Fruit fly (Drosophila melanogaster): ENCODE results near the gene Dd.
A peak's percentile ranks its signal among the peaks of the same experiment; 100 is the strongest.

Dd gene

DNA sequence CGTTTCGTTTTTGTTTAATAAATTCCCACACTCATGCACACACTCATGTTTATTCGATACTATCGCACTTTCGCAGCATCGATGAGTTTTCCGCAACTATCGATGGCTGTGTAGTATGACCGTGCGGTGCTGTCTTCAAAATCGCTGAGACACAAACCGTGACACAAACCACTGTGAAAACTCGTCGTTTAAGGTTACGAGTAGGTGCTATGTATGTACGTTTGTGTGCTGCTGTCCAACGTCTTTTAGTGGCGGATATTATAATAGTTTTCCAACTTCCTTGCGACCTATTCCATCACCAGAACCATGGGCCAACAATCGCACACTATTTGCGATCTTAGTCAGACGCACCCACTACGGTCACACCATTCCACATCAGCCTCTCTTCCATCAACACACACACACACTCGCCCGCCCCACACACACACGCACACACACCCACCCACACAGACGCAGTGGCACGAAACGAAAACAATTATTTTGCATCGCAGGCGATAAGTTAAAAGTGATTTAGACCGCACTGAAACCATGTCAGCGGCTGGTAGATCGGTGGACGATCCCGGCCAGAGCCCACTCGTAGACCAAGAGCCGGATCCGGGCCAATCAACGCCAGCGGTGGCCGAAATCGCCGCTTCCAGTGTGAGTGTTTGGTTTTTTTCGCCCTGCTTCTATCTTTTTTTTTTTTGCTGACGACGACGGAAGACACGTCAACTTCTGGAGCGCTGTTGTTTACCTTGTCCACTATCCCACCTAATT, at the start of gene Dd, which contains the start of gene CG1486 (continued):
- TF ChIP-seq Aef1 (GFP tag; IDR thresholded peaks at IDR 0.05) = no peak
- peak; percentile 79 for TF ChIP-seq CG1603 (tag; optimal IDR thresholded peaks at IDR 0.05)
- TF ChIP-seq ato (GFP tag; IDR thresholded peaks at IDR 0.05; ENCODE audit: partially characterized antibody) = peak; percentile 70
- peak; percentile 22 for TF ChIP-seq Dp (GFP tag; optimal IDR thresholded peaks at IDR 0.05)
- no peak for TF ChIP-seq CG13775 (GFP tag; optimal IDR thresholded peaks at IDR 0.05)
- no peak for TF ChIP-seq CG14965 (GFP tag; optimal IDR thresholded peaks at IDR 0.05; ENCODE audit: borderline replicate concordance)
- TF ChIP-seq vfl (GFP tag; optimal IDR thresholded peaks at IDR 0.05) = no peak
- TF ChIP-seq CG12659 (GFP tag; optimal IDR thresholded peaks at IDR 0.05) = peak; percentile 64
- TF ChIP-seq h (optimal IDR thresholded peaks at IDR 0.05) = no peak
- peak; percentile 92 for TF ChIP-seq CG17186 (GFP tag; optimal IDR thresholded peaks at IDR 0.05)
- no peak for TF ChIP-seq TFAM (GFP tag; optimal IDR thresholded peaks at IDR 0.05)
- peak; percentile 84 for TF ChIP-seq Opbp (GFP tag; IDR thresholded peaks at IDR 0.05; ENCODE audit: partially characterized antibody)
- TF ChIP-seq phol (tag; optimal IDR thresholded peaks at IDR 0.05) = peak; percentile 51
- TF ChIP-seq chm (GFP tag; IDR thresholded peaks at IDR 0.05) = no peak
- TF ChIP-seq pnt (GFP tag; optimal IDR thresholded peaks at IDR 0.05) = peak; percentile 9
- TF ChIP-seq CG11398 (GFP tag; optimal IDR thresholded peaks at IDR 0.05) = no peak
- no peak for TF ChIP-seq Hr78 (GFP tag; optimal IDR thresholded peaks at IDR 0.05)
- no peak for TF ChIP-seq CG3726 (GFP tag; IDR thresholded peaks at IDR 0.05)
- TF ChIP-seq gcm2 (GFP tag; optimal IDR thresholded peaks at IDR 0.05) = no peak
- TF ChIP-seq CG7556 (GFP tag; optimal IDR thresholded peaks at IDR 0.05) = no peak
- peak; percentile 74 for TF ChIP-seq hbn (GFP tag; IDR thresholded peaks at IDR 0.05; ENCODE audit: partially characterized antibody)
- TF ChIP-seq sim (GFP tag; IDR thresholded peaks at IDR 0.05) = no peak
- peak in 1 of 2 experiments; percentile 2 for TF ChIP-seq insv (GFP tag; optimal IDR thresholded peaks at IDR 0.05)

dm6 chrX:21369149-21369988, 45.6 kb upstream of the Dd start:
- TF ChIP-seq CG11560 (tag; IDR thresholded peaks at IDR 0.05) = no peak
- no peak for TF ChIP-seq CG7839 (tag; optimal IDR thresholded peaks at IDR 0.05)
- peak; percentile 14 for TF ChIP-seq pzg (GFP tag; optimal IDR thresholded peaks at IDR 0.05)
- no peak for TF ChIP-seq Vsx1 (GFP tag; optimal IDR thresholded peaks at IDR 0.05)
- peak; percentile 31 for TF ChIP-seq trem (tag; optimal IDR thresholded peaks at IDR 0.05)
- peak; percentile 81 for TF ChIP-seq CG3995 (GFP tag; optimal IDR thresholded peaks at IDR 0.05)
- TF ChIP-seq nerfin-1 (tag; optimal IDR thresholded peaks at IDR 0.05) = peak; percentile 29
- no peak for TF ChIP-seq Bteb2 (GFP tag; optimal IDR thresholded peaks at IDR 0.05)
- no peak for TF ChIP-seq Camta (GFP tag; optimal IDR thresholded peaks at IDR 0.05)
- TF ChIP-seq BEAF-32 (GFP tag; optimal IDR thresholded peaks at IDR 0.05) = peak; percentile 30
- peak; percentile 64 for TF ChIP-seq CG10267 (tag; optimal IDR thresholded peaks at IDR 0.05)
- no peak for TF ChIP-seq Xrp1 (GFP tag; IDR thresholded peaks at IDR 0.05)
- TF ChIP-seq Med (GFP tag) = peak; percentile 71
- no peak for TF ChIP-seq CG11247 (GFP tag; IDR thresholded peaks at IDR 0.05)
- peak; percentile 76 for TF ChIP-seq CG4360 (GFP tag; IDR thresholded peaks at IDR 0.05)
- no peak for TF ChIP-seq Sry-δ (GFP tag; optimal IDR thresholded peaks at IDR 0.05)
- TF ChIP-seq CG14710 (tag; optimal IDR thresholded peaks at IDR 0.05) = peak; percentile 2
- peak; percentile 19; the same call in 1 of the 2 replicates for TF ChIP-seq amos (GFP tag; IDR thresholded peaks at IDR 0.05; ENCODE audit: partially characterized antibody)
- TF ChIP-seq fd3F (GFP tag; optimal IDR thresholded peaks at IDR 0.05) = no peak
- peak; percentile 30 for TF ChIP-seq ftz-f1 (GFP tag; optimal IDR thresholded peaks at IDR 0.05)
- no peak for TF ChIP-seq CG32532 (GFP tag; IDR thresholded peaks at IDR 0.05)
- no peak for TF ChIP-seq CG14441 (GFP tag; IDR thresholded peaks at IDR 0.05)
- TF ChIP-seq CG17829 (tag; optimal IDR thresholded peaks at IDR 0.05) = peak; percentile 20
- peak; percentile 28 for TF ChIP-seq zen (tag; optimal IDR thresholded peaks at IDR 0.05)
- peak; percentile 16; the same call in 1 of the 2 replicates for TF ChIP-seq MBD-R2 (GFP tag; IDR thresholded peaks at IDR 0.05)

All from whole organism, embryonic.